Worm (Caenorhabditis elegans) whole organism, mixed stage, embryonic: ENCODE results near the gene K09F5.4.
"Not testable (repeated sequence)": the region's sequence is repeated elsewhere in the genome, so short reads cannot be mapped to it uniquely, and the experiment has no call there.

Source experiments
- blmp-1 ChIP-seq: fragments of 150-350 bp; optimal IDR thresholded peaks from 2 replicates; lab custom pipeline; 2014; ENCODE audit warnings: missing biosample characterization, missing genetic modification characterization
- drap-1 ChIP-seq: fragments of 200-800 bp; sonication (Bioruptor generic); optimal IDR thresholded peaks from 3 replicates; lab custom pipeline; 2018; ENCODE audit warnings: mild to moderate bottlenecking, missing genetic modification characterization, missing compliant biosample characterization
- lin-13 ChIP-seq: fragments of 150-350 bp; optimal IDR thresholded peaks from 2 replicates; lab custom pipeline; 2014; ENCODE audit warnings: missing biosample characterization, missing genetic modification characterization
- lsy-2 ChIP-seq: fragments of 150-350 bp; optimal IDR thresholded peaks from 2 replicates; lab custom pipeline; 2014; ENCODE audit warnings: missing biosample characterization, missing genetic modification characterization
- mep-1 ChIP-seq: fragments of 150-350 bp; optimal IDR thresholded peaks from 2 replicates; lab custom pipeline; 2017; ENCODE audit warnings: missing biosample characterization, missing genetic modification reagents, missing genetic modification characterization, inconsistent platforms
- nhr-2 ChIP-seq: fragments of 150-350 bp; optimal IDR thresholded peaks from 2 replicates; lab custom pipeline; 2014; ENCODE audit warnings: missing biosample characterization, missing genetic modification characterization
- nhr-237 ChIP-seq: fragments of 150-350 bp; optimal IDR thresholded peaks from 2 replicates; lab custom pipeline; 2014; ENCODE audit warnings: missing biosample characterization, missing genetic modification characterization
- pha-4 ChIP-seq: fragments of 150-350 bp; optimal IDR thresholded peaks from 2 replicates; lab custom pipeline; 2018; ENCODE audit warnings: missing biosample characterization, missing genetic modification reagents, missing genetic modification characterization
- snpc-4 ChIP-seq: fragments of 150-350 bp; optimal IDR thresholded peaks from 2 replicates; lab custom pipeline; 2014; ENCODE audit warnings: missing biosample characterization, missing genetic modification characterization
- sptf-1 ChIP-seq: sonication (generic microtip); optimal IDR thresholded peaks from 2 replicates; lab custom pipeline; 2017; ENCODE audit warnings: mild to moderate bottlenecking, missing genetic modification characterization, moderate library complexity, missing compliant biosample characterization
- tbx-8 ChIP-seq: fragments of 200-800 bp; sonication (Bioruptor generic); optimal IDR thresholded peaks from 2 replicates; lab custom pipeline; 2018; ENCODE audit warnings: mild to moderate bottlenecking, missing genetic modification characterization, moderate library complexity, missing compliant biosample characterization
- zip-8 ChIP-seq: fragments of 150-350 bp; optimal IDR thresholded peaks from 2 replicates; lab custom pipeline; 2014; ENCODE audit warnings: missing biosample characterization, missing genetic modification characterization

ce11 chrX:7664819-7665218, 45.7 kb downstream of the K09F5.4 start, which contains the start of gene dhs-29:
- TF ChIP-seq lin-13 (tag; lab: Kevin White, UChicago); nhr-237 (tag; lab: Kevin White, UChicago); pha-4 (tag; lab: Kevin White, UChicago); snpc-4; nhr-2 (tag; lab: Kevin White, UChicago); blmp-1 (tag; lab: Kevin White, UChicago); sptf-1 (tag; lab: Kevin White, UChicago); mep-1 (tag; lab: Kevin White, UChicago); zip-8 (tag; lab: Kevin White, UChicago); lsy-2 (tag; lab: Kevin White, UChicago); tbx-8 (GFP tag; lab: Kevin White, UChicago); drap-1 (GFP tag; lab: Kevin White, UChicago): not testable (repeated sequence)
